Fruit fly (Drosophila melanogaster) whole organism, embryonic: ENCODE measurements around the gene Art9.

ENCODE experiments used
- CG42726 ChIP-seq: fragments of 200-800 bp; sonication (Bioruptor generic); IDR thresholded peaks from 2 replicates; pipeline ENCODE4 v1.3.6; 2022; ENCODE audit warnings: missing biosample characterization, missing genetic modification characterization; ENCODE audit not compliant: partially characterized antibody
- CG6683 ChIP-seq: fragments of 200-800 bp; sonication (Bioruptor generic); optimal IDR thresholded peaks from 2 replicates; lab custom pipeline; 2017; ENCODE audit warnings: missing biosample characterization, mild to moderate bottlenecking, missing genetic modification characterization, missing genetic modification reagents
- gcm2 ChIP-seq: fragments of 200-800 bp; sonication (Bioruptor generic); optimal IDR thresholded peaks from 2 replicates; lab custom pipeline; 2016; ENCODE audit warnings: missing biosample characterization, missing genetic modification characterization

DNA sequence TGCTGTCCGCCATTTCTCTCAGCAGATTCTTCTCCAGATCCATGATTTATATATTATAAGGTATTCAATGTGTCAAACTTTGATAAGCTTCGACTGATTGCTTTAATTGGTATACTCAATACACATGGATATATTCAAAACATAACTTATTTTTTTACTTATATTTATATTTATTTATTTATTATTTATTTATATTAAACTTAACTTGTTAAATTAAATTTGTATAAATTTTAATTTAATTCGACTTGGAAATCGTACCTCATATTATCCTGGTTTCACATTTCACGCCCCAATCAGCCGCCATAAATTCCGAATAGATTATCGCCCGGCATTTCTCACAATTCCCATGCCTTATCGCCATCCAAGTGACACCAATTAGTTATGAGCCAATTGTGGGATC, at the start of gene Art9:
- no peak for TF ChIP-seq CG42726 (GFP tag; lab: Robert Waterston, UW)
- TF ChIP-seq CG6683 = no peak
- no peak for TF ChIP-seq gcm2
